Fruit fly (Drosophila melanogaster) S2 (cell line): ENCODE results near the gene Dlip1.

Experiments used
- CG8478 ChIP-seq: fragments of >200 bp; optimal IDR thresholded peaks from 2 replicates; lab custom pipeline; 2018
- CTCF ChIP-seq, 2 experiments: fragments of >200 bp; optimal IDR thresholded peaks; 2 replicates each; lab custom pipeline; 2018

DNA sequence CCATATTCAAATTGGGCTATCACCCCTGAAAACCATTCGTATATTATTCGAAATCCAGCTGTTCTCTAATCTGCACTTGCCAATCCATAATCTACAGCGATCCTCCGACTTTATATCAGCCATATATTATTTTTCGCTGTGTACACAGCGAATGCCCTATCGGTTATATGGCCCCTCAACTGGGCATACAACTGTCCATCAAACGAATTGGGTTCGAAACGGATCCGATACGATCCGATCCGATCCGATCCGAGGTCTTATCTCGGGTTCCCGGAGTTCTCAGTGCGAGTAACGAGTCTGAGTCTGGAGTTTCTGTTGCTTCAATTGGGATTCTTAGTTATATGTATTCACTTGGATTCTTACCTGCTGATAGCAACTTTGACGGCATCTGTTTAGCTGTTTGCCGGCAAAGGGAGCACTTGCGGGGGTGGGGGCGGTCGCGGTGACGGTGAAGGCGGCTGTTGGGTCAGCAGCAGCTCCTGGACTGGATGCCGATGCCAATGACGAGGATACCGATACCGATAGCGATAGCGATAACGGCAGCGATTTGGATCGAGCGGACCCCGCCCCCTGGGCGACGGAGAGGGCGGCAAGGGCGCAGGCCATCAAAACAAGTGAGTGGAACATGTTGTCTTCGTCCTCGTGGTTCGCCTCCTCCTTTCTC lies 24.7 kb upstream of the Dlip1 start:
- TF ChIP-seq CG8478 (lab: Kevin White, UChicago): no peak
- TF ChIP-seq CTCF (optimal IDR thresholded peaks at IDR 0.05; lab: Kevin White, UChicago): no peak
